Fruit fly (Drosophila melanogaster) whole organism, pupa: Measurements from ENCODE around the gene SIDL.

Experiments used
- CG14655 ChIP-seq: fragments of 200-800 bp; sonication (Bioruptor generic); optimal IDR thresholded peaks from 3 replicates; lab custom pipeline; 2017; ENCODE audit warnings: mild to moderate bottlenecking, missing biosample characterization, missing genetic modification reagents, missing genetic modification characterization
- CG15710 ChIP-seq: fragments of 200-800 bp; sonication (Bioruptor generic); optimal IDR thresholded peaks from 2 replicates; lab custom pipeline; 2018; ENCODE audit warnings: missing biosample characterization, mild to moderate bottlenecking, missing genetic modification characterization, moderate library complexity
- CG17806 ChIP-seq: fragments of 200-800 bp; sonication (Bioruptor generic); optimal IDR thresholded peaks from 2 replicates; lab custom pipeline; 2018; ENCODE audit warnings: missing biosample characterization, mild to moderate bottlenecking, missing genetic modification characterization, moderate library complexity
- CG32121 ChIP-seq: fragments of 200-800 bp; sonication (Bioruptor generic); IDR thresholded peaks from 2 replicates; pipeline ENCODE4 v1.3.6; 2022; ENCODE audit warnings: missing biosample characterization, missing genetic modification characterization
- Snoo ChIP-seq: fragments of 200-800 bp; sonication (Bioruptor generic); optimal IDR thresholded peaks from 3 replicates; lab custom pipeline; 2017; ENCODE audit warnings: missing biosample characterization, mild to moderate bottlenecking, missing genetic modification characterization, inconsistent platforms

dm6 chr3R:15198052-15198793 lies 20.5 kb downstream of the SIDL start:
- TF ChIP-seq CG32121 (no peak), Snoo (no peak), CG17806 (tag; lab: Kevin White, UChicago) (no peak), CG14655 (GFP tag; lab: Kevin White, UChicago) (no peak), CG15710 (tag; lab: Kevin White, UChicago) (no peak)
